Worm (Caenorhabditis elegans) whole organism, young adult: ENCODE measurements around the gene R144.11.
A peak's percentile ranks its signal among the peaks of the same experiment; 100 is the strongest.

Experiments
- B0261.1 ChIP-seq: sonication (generic microtip); optimal IDR thresholded peaks from 2 replicates; lab custom pipeline; 2016; ENCODE audit warnings: mild to moderate bottlenecking, missing genetic modification characterization, moderate library complexity, missing compliant biosample characterization
- C06A6.2 ChIP-seq: fragments of 200-800 bp; sonication (Bioruptor generic); conservative IDR thresholded peaks from 2 replicates; pipeline ENCODE4 v1.3.6; 2022; ENCODE audit warnings: missing genetic modification characterization, missing compliant biosample characterization
- C17E4.6 ChIP-seq: fragments of 200-800 bp; sonication (Bioruptor generic); IDR thresholded peaks from 2 replicates; pipeline ENCODE4 v1.3.6; 2022; ENCODE audit warnings: missing genetic modification reagents, missing genetic modification characterization, missing compliant biosample characterization
- F10E7.11 ChIP-seq: sonication (generic microtip); optimal IDR thresholded peaks from 2 replicates; lab custom pipeline; 2017; ENCODE audit warnings: mild to moderate bottlenecking, missing genetic modification characterization, moderate library complexity, missing compliant biosample characterization
- F33H1.4 ChIP-seq: fragments of 200-800 bp; sonication (Bioruptor generic); IDR thresholded peaks from 2 replicates; pipeline ENCODE4 v1.3.6; 2022; ENCODE audit warnings: missing genetic modification reagents, missing genetic modification characterization, missing compliant biosample characterization
- F37B4.10 ChIP-seq: fragments of 200-800 bp; sonication (Bioruptor generic); IDR thresholded peaks from 2 replicates; pipeline ENCODE4 v1.3.6; 2022; ENCODE audit warnings: missing genetic modification characterization, missing compliant biosample characterization
- F52B5.7 ChIP-seq: sonication (generic microtip); optimal IDR thresholded peaks from 2 replicates; lab custom pipeline; 2016; ENCODE audit warnings: mild to moderate bottlenecking, missing genetic modification characterization, missing compliant biosample characterization
- T07F8.4 ChIP-seq: sonication (generic microtip); optimal IDR thresholded peaks from 2 replicates; lab custom pipeline; 2016; ENCODE audit warnings: mild to moderate bottlenecking, missing genetic modification characterization, moderate library complexity, missing compliant biosample characterization
- Y56A3A.18 ChIP-seq: fragments of 200-800 bp; sonication (Bioruptor generic); IDR thresholded peaks from 2 replicates; pipeline ENCODE4 v1.3.6; 2022; ENCODE audit warnings: missing genetic modification reagents, missing genetic modification characterization, missing compliant biosample characterization
- Y79H2A.3 ChIP-seq: fragments of 200-800 bp; sonication (Bioruptor generic); conservative IDR thresholded peaks from 2 replicates; pipeline ENCODE4 v1.3.6; 2022; ENCODE audit warnings: missing genetic modification reagents, missing genetic modification characterization, missing compliant biosample characterization
- ZK185.1 ChIP-seq: sonication (generic microtip); optimal IDR thresholded peaks from 2 replicates; lab custom pipeline; 2016; ENCODE audit warnings: mild to moderate bottlenecking, missing genetic modification characterization, missing compliant biosample characterization; ENCODE audit not compliant: poor library complexity, severe bottlenecking
- akir-1 ChIP-seq: fragments of 200-800 bp; sonication (Bioruptor generic); optimal IDR thresholded peaks from 2 replicates; lab custom pipeline; 2018; ENCODE audit warnings: mild to moderate bottlenecking, missing genetic modification characterization, moderate library complexity, missing compliant biosample characterization
- aptf-2 ChIP-seq: fragments of 200-800 bp; sonication (Bioruptor generic); conservative IDR thresholded peaks from 2 replicates; pipeline ENCODE4 v1.3.6; 2022; ENCODE audit warnings: missing genetic modification reagents, missing genetic modification characterization, missing compliant biosample characterization
- aptf-3 ChIP-seq: fragments of 200-800 bp; sonication (Bioruptor generic); IDR thresholded peaks from 2 replicates; pipeline ENCODE4 v1.3.6; 2022; ENCODE audit warnings: missing genetic modification characterization, missing compliant biosample characterization
- atf-7 ChIP-seq: sonication (generic microtip); optimal IDR thresholded peaks from 2 replicates; lab custom pipeline; 2017; ENCODE audit warnings: mild to moderate bottlenecking, missing genetic modification characterization, missing compliant biosample characterization
- athp-1 ChIP-seq: sonication (generic microtip); optimal IDR thresholded peaks from 2 replicates; lab custom pipeline; 2017; ENCODE audit warnings: mild to moderate bottlenecking, missing genetic modification characterization, missing compliant biosample characterization
- attf-5 ChIP-seq: fragments of 200-800 bp; sonication (Bioruptor generic); optimal IDR thresholded peaks from 2 replicates; lab custom pipeline; 2018; ENCODE audit warnings: mild to moderate bottlenecking, missing genetic modification characterization, missing compliant biosample characterization
- ceh-91 ChIP-seq: fragments of 200-800 bp; sonication (Bioruptor generic); IDR thresholded peaks from 2 replicates; pipeline ENCODE4 v1.3.6; 2022; ENCODE audit warnings: missing genetic modification reagents, missing genetic modification characterization, missing compliant biosample characterization
- chd-7 ChIP-seq: sonication (generic microtip); optimal IDR thresholded peaks from 2 replicates; lab custom pipeline; 2016; ENCODE audit warnings: mild to moderate bottlenecking, missing genetic modification characterization, moderate library complexity, missing compliant biosample characterization
- die-1 ChIP-seq: sonication (generic microtip); optimal IDR thresholded peaks from 2 replicates; lab custom pipeline; 2016; ENCODE audit warnings: missing genotype, mild to moderate bottlenecking, missing genetic modification characterization, missing compliant biosample characterization
- dpff-1 ChIP-seq: sonication (generic microtip); optimal IDR thresholded peaks from 2 replicates; lab custom pipeline; 2017; ENCODE audit warnings: mild to moderate bottlenecking, missing genetic modification characterization, missing compliant biosample characterization
- egl-18 ChIP-seq: fragments of 200-800 bp; sonication (Bioruptor generic); IDR thresholded peaks from 2 replicates; pipeline ENCODE4 v1.3.6; 2022; ENCODE audit warnings: missing genetic modification reagents, missing genetic modification characterization, missing compliant biosample characterization
- egrh-3 ChIP-seq: fragments of 200-800 bp; sonication (Bioruptor generic); IDR thresholded peaks from 2 replicates; pipeline ENCODE4 v1.3.6; 2022; ENCODE audit warnings: missing genetic modification reagents, missing genetic modification characterization, missing compliant biosample characterization
- ets-4 ChIP-seq: fragments of 200-800 bp; sonication (Bioruptor generic); optimal IDR thresholded peaks from 2 replicates; lab custom pipeline; 2018; ENCODE audit warnings: mild to moderate bottlenecking, missing genetic modification characterization, missing compliant biosample characterization
- hmg-20 ChIP-seq: fragments of 200-800 bp; sonication (Bioruptor generic); IDR thresholded peaks from 2 replicates; pipeline ENCODE4 v1.3.6; 2022; ENCODE audit warnings: missing genetic modification reagents, missing genetic modification characterization, missing compliant biosample characterization
- hsf-1 ChIP-seq: fragments of 200-800 bp; sonication (Bioruptor generic); IDR thresholded peaks from 2 replicates; pipeline ENCODE4 v1.3.6; 2022; ENCODE audit warnings: missing genetic modification reagents, missing genetic modification characterization, missing compliant biosample characterization
- lsl-1 ChIP-seq: fragments of 200-800 bp; sonication (Bioruptor generic); optimal IDR thresholded peaks from 2 replicates; lab custom pipeline; 2018; ENCODE audit warnings: mild to moderate bottlenecking, missing genetic modification characterization, moderate library complexity, missing compliant biosample characterization
- lsy-27 ChIP-seq: sonication (generic microtip); optimal IDR thresholded peaks from 2 replicates; lab custom pipeline; 2017; ENCODE audit warnings: missing genetic modification characterization, mild to moderate bottlenecking, missing compliant biosample characterization, antibody characterized with exemption, missing genotype, borderline replicate concordance; ENCODE audit not compliant: insufficient read depth
- madf-3 ChIP-seq: fragments of 200-800 bp; sonication (Bioruptor generic); IDR thresholded peaks from 2 replicates; pipeline ENCODE4 v1.3.6; 2022; ENCODE audit warnings: missing genetic modification reagents, missing genetic modification characterization, missing compliant biosample characterization
- mcd-1 ChIP-seq: fragments of 200-800 bp; sonication (Bioruptor generic); IDR thresholded peaks from 2 replicates; pipeline ENCODE4 v1.3.6; 2022; ENCODE audit warnings: missing genetic modification reagents, missing genetic modification characterization, missing compliant biosample characterization
- mes-4 ChIP-seq: sonication (generic microtip); optimal IDR thresholded peaks from 2 replicates; lab custom pipeline; 2016; ENCODE audit warnings: missing genotype, missing genetic modification characterization, missing compliant biosample characterization
- nhr-120 ChIP-seq: fragments of 200-800 bp; sonication (Bioruptor generic); IDR thresholded peaks from 2 replicates; pipeline ENCODE4 v1.3.6; 2022; ENCODE audit warnings: missing genetic modification characterization, missing compliant biosample characterization
- nhr-80 ChIP-seq: sonication (generic microtip); optimal IDR thresholded peaks from 2 replicates; lab custom pipeline; 2016; ENCODE audit warnings: missing genetic modification characterization, missing compliant biosample characterization
- nhr-90 ChIP-seq: sonication (generic microtip); optimal IDR thresholded peaks from 2 replicates; lab custom pipeline; 2016; ENCODE audit warnings: missing genotype, mild to moderate bottlenecking, missing genetic modification characterization, missing compliant biosample characterization
- rec-8 ChIP-seq, 2 experiments: sonication (generic microtip); optimal IDR thresholded peaks; 2 replicates each; lab custom pipeline; 2016; ENCODE audit warnings: mild to moderate bottlenecking in 2 of 2, missing genetic modification characterization in 2 of 2, missing genetic modification reagents in 2 of 2, missing genotype in 2 of 2, missing biosample characterization in 1 of 2, missing compliant biosample characterization in 1 of 2, moderate library complexity in 1 of 2
- repo-1 ChIP-seq: sonication (generic microtip); optimal IDR thresholded peaks from 2 replicates; lab custom pipeline; 2017; ENCODE audit warnings: mild to moderate bottlenecking, missing genetic modification characterization, missing compliant biosample characterization
- rpc-1 ChIP-seq, 2 experiments: fragments of 150-350 bp in 1 of 2; sonication (generic microtip) in 1 of 2; optimal IDR thresholded peaks; 2 replicates each; lab custom pipeline; 2014 to 2018; ENCODE audit warnings: missing biosample characterization in 1 of 2, missing genetic modification characterization in 1 of 2, missing genetic modification reagents in 1 of 2, missing genotype in 1 of 2
- snpc-4 ChIP-seq, 5 experiments: fragments of 150-350 bp in 1 of 5; sonication (generic microtip) in 4 of 5; optimal IDR thresholded peaks; 2 replicates each; lab custom pipeline; 2014 to 2018; ENCODE audit warnings: missing genetic modification characterization in 5 of 5, missing biosample characterization in 3 of 5, antibody characterized with exemption in 2 of 5, mild to moderate bottlenecking in 2 of 5, missing compliant biosample characterization in 2 of 5, missing genotype in 2 of 5, moderate library complexity in 2 of 5, missing genetic modification reagents in 1 of 5
- somi-1 ChIP-seq: fragments of 200-800 bp; sonication (Bioruptor generic); optimal IDR thresholded peaks from 2 replicates; lab custom pipeline; 2018; ENCODE audit warnings: mild to moderate bottlenecking, missing genetic modification characterization, missing compliant biosample characterization
- sptf-2 ChIP-seq: fragments of 200-800 bp; sonication (Bioruptor generic); optimal IDR thresholded peaks from 2 replicates; lab custom pipeline; 2018; ENCODE audit warnings: mild to moderate bottlenecking, missing genetic modification characterization, missing compliant biosample characterization
- tlf-1 ChIP-seq: fragments of 200-800 bp; sonication (Bioruptor generic); optimal IDR thresholded peaks from 2 replicates; lab custom pipeline; 2018; ENCODE audit warnings: mild to moderate bottlenecking, missing genetic modification characterization, missing compliant biosample characterization
- zfh-2 ChIP-seq: fragments of 200-800 bp; sonication (Bioruptor generic); conservative IDR thresholded peaks from 2 replicates; pipeline ENCODE4 v1.3.6; 2022; ENCODE audit warnings: missing genetic modification reagents, missing genetic modification characterization, missing compliant biosample characterization
- zim-3 ChIP-seq: sonication (generic microtip); optimal IDR thresholded peaks from 2 replicates; lab custom pipeline; 2017; ENCODE audit warnings: mild to moderate bottlenecking, missing genetic modification characterization, moderate library complexity, missing compliant biosample characterization
- ztf-25 ChIP-seq: fragments of 200-800 bp; sonication (Bioruptor generic); IDR thresholded peaks from 2 replicates; pipeline ENCODE4 v1.3.6; 2022; ENCODE audit warnings: missing genetic modification reagents, missing genetic modification characterization, missing compliant biosample characterization
- ztf-3 ChIP-seq: fragments of 200-800 bp; sonication (Bioruptor generic); optimal IDR thresholded peaks from 2 replicates; lab custom pipeline; 2018; ENCODE audit warnings: mild to moderate bottlenecking, missing genetic modification characterization, missing compliant biosample characterization
- ztf-6 ChIP-seq: fragments of 200-800 bp; sonication (Bioruptor generic); IDR thresholded peaks from 2 replicates; pipeline ENCODE4 v1.3.6; 2022; ENCODE audit warnings: missing genetic modification reagents, missing genetic modification characterization, missing compliant biosample characterization

Gene R144.11

DNA sequence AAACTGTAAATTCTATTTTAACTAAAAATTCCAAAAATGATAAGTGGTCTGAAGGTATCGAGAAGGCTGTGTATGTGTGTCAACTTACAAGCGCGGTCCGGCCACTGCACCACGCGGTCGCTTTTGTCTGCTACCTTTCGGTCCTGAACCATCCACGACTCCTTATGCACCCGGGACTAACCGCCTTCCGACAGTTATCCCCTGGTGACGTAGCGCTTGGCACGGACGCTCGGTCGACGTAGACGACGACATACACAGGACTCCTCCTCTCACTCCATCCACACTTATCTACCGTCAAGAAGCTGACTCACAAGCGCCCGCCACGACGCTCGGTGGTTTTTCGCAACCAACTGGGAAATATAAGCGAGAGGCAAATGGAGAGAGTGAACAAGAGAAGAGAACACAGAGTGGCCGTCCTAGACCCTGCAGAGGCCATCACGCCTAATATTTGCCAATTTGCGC lies 22.8 kb upstream of the R144.11 start:
- TF ChIP-seq ets-4 (GFP tag; lab: Kevin White, UChicago) (peak; percentile 55), akir-1 (GFP tag; lab: Kevin White, UChicago) (peak; percentile 39), zfh-2 (GFP tag; lab: Robert Waterston, UW) (peak; percentile 96), athp-1 (tag; lab: Kevin White, UChicago) (peak; percentile 46), hsf-1 (GFP tag; lab: Robert Waterston, UW) (0 out of 2 replicates have a peak, but pooled peaks have one; percentile 55), ceh-91 (peak; percentile 66), aptf-2 (GFP tag; lab: Robert Waterston, UW) (peak; percentile 55; the same call in 1 of the 2 replicates), mcd-1 (peak; percentile 84), F10E7.11 (tag; lab: Kevin White, UChicago) (peak; percentile 67), F37B4.10 (GFP tag; lab: Robert Waterston, UW) (peak; percentile 72; the same call in 1 of the 2 replicates), die-1 (tag; lab: Kevin White, UChicago) (peak; percentile 48), madf-3 (GFP tag; lab: Robert Waterston, UW) (peak; percentile 62; the same call in 1 of the 2 replicates), lsl-1 (peak; percentile 55), nhr-80 (tag; lab: Kevin White, UChicago) (peak; percentile 89), C06A6.2 (peak; percentile 72; the same call in 1 of the 2 replicates), ztf-3 (GFP tag; lab: Kevin White, UChicago) (peak; percentile 53), repo-1 (tag; lab: Kevin White, UChicago) (peak; percentile 90), F33H1.4 (GFP tag; lab: Robert Waterston, UW) (peak; percentile 71), dpff-1 (tag; lab: Kevin White, UChicago) (peak; percentile 2), T07F8.4 (peak; percentile 69), nhr-120 (GFP tag; lab: Robert Waterston, UW) (0 out of 2 replicates have a peak, but pooled peaks have one; percentile 19), hmg-20 (GFP tag; lab: Robert Waterston, UW) (peak; percentile 77; the same call in 1 of the 2 replicates), rec-8 (tag; optimal IDR thresholded peaks at IDR 0.05; lab: Kevin White, UChicago) (peak; percentile 5 to 22), egrh-3 (GFP tag; lab: Robert Waterston, UW) (peak; percentile 84), zim-3 (tag; lab: Kevin White, UChicago) (peak; percentile 1), tlf-1 (peak; percentile 60), snpc-4 (GFP tag; optimal IDR thresholded peaks at IDR 0.05; lab: Kevin White, UChicago) (peak; percentile 46), snpc-4 (tag; optimal IDR thresholded peaks at IDR 0.05; lab: Kevin White, UChicago) (peak in 1 of 4 experiments; percentile 64), ztf-25 (GFP tag; lab: Robert Waterston, UW) (0 out of 2 replicates have a peak, but pooled peaks have one; percentile 17), sptf-2 (GFP tag; lab: Kevin White, UChicago) (peak; percentile 44), ztf-6 (GFP tag; lab: Robert Waterston, UW) (peak; percentile 23; the same call in 1 of the 2 replicates), ZK185.1 (tag; lab: Kevin White, UChicago) (peak; percentile 84), F52B5.7 (tag; lab: Kevin White, UChicago) (peak; percentile 83), C17E4.6 (GFP tag; lab: Robert Waterston, UW) (peak; percentile 79), atf-7 (peak; percentile 85), chd-7 (tag; lab: Kevin White, UChicago) (peak; percentile 79), rpc-1 (optimal IDR thresholded peaks at IDR 0.05; lab: Kevin White, UChicago) (peak; percentile 71), rpc-1 (tag; optimal IDR thresholded peaks at IDR 0.05; lab: Kevin White, UChicago) (peak; percentile 63), Y56A3A.18 (peak; percentile 84; the same call in 1 of the 2 replicates), B0261.1 (peak; percentile 79), lsy-27 (tag; lab: Kevin White, UChicago) (peak; percentile 39), Y79H2A.3 (GFP tag; lab: Robert Waterston, UW) (0 out of 2 replicates have a peak, but pooled peaks have one; percentile 22), attf-5 (GFP tag; lab: Kevin White, UChicago) (peak; percentile 71), aptf-3 (GFP tag; lab: Robert Waterston, UW) (peak; percentile 79; the same call in 1 of the 2 replicates), mes-4 (peak; percentile 54), nhr-90 (tag; lab: Kevin White, UChicago) (peak; percentile 70), somi-1 (peak; percentile 55), egl-18 (GFP tag; lab: Robert Waterston, UW) (0 out of 2 replicates have a peak, but pooled peaks have one; percentile 58)
